Fruit fly (Drosophila melanogaster) whole organism, embryonic: ENCODE data around the gene MtnD.

Experiments
- B-H1 ChIP-seq: fragments of 200-800 bp; sonication (Bioruptor generic); IDR thresholded peaks from 3 replicates; pipeline ENCODE4 v1.3.6; 2022; ENCODE audit warnings: missing biosample characterization, missing genetic modification characterization
- Bdp1 ChIP-seq: fragments of 200-800 bp; sonication (Bioruptor generic); optimal IDR thresholded peaks from 3 replicates; lab custom pipeline; 2016; ENCODE audit warnings: missing biosample characterization, missing genetic modification characterization
- CG11504 ChIP-seq: fragments of 200-800 bp; sonication (Bioruptor generic); optimal IDR thresholded peaks from 3 replicates; lab custom pipeline; 2019; ENCODE audit warnings: missing biosample characterization, mild to moderate bottlenecking, missing genetic modification characterization, moderate library complexity
- CG13424 ChIP-seq: fragments of 200-800 bp; sonication (Bioruptor generic); optimal IDR thresholded peaks from 2 replicates; lab custom pipeline; 2019; ENCODE audit warnings: missing biosample characterization, mild to moderate bottlenecking, missing genetic modification characterization, moderate library complexity
- CG14441 ChIP-seq: fragments of 200-800 bp; sonication (Bioruptor generic); IDR thresholded peaks from 2 replicates; pipeline ENCODE4 v1.3.6; 2022; ENCODE audit warnings: missing biosample characterization, missing genetic modification characterization
- CG17361 ChIP-seq: fragments of 200-800 bp; sonication (Bioruptor generic); IDR thresholded peaks from 3 replicates; pipeline ENCODE4 v1.3.6; 2022; ENCODE audit warnings: missing biosample characterization, missing genetic modification characterization
- CG2116 ChIP-seq: fragments of 200-800 bp; sonication (Bioruptor generic); optimal IDR thresholded peaks from 3 replicates; lab custom pipeline; 2018; ENCODE audit warnings: missing biosample characterization, mild to moderate bottlenecking, missing genetic modification characterization
- CG2678 ChIP-seq: fragments of 200-800 bp; sonication (Bioruptor generic); optimal IDR thresholded peaks from 3 replicates; lab custom pipeline; 2019; ENCODE audit warnings: missing biosample characterization, mild to moderate bottlenecking, missing genetic modification characterization, moderate library complexity
- CG33213 ChIP-seq: fragments of 200-800 bp; sonication (Bioruptor generic); optimal IDR thresholded peaks from 3 replicates; lab custom pipeline; 2016; ENCODE audit warnings: missing biosample characterization, missing genetic modification characterization
- CG33557 ChIP-seq: fragments of 200-800 bp; sonication (Bioruptor generic); optimal IDR thresholded peaks from 2 replicates; lab custom pipeline; 2019; ENCODE audit warnings: missing biosample characterization, mild to moderate bottlenecking, missing genetic modification characterization, moderate library complexity
- CG34376 ChIP-seq: fragments of 200-800 bp; sonication (Bioruptor generic); optimal IDR thresholded peaks from 2 replicates; lab custom pipeline; 2018; ENCODE audit warnings: missing biosample characterization, mild to moderate bottlenecking, missing genetic modification characterization
- CG5180 ChIP-seq: fragments of 200-800 bp; sonication (Bioruptor generic); optimal IDR thresholded peaks from 3 replicates; lab custom pipeline; 2017; ENCODE audit warnings: missing biosample characterization, missing genetic modification characterization, mild to moderate bottlenecking, moderate library complexity, missing genetic modification reagents
- CG6689 ChIP-seq: fragments of 200-800 bp; sonication (Bioruptor generic); IDR thresholded peaks from 2 replicates; pipeline ENCODE4 v1.3.6; 2022; ENCODE audit warnings: missing biosample characterization, missing genetic modification characterization
- CG7839 ChIP-seq: fragments of 200-800 bp; sonication (Bioruptor generic); optimal IDR thresholded peaks from 3 replicates; lab custom pipeline; 2018; ENCODE audit warnings: missing biosample characterization, mild to moderate bottlenecking, missing genetic modification characterization, moderate library complexity
- CG8290 ChIP-seq, 3 experiments: fragments of 200-800 bp; sonication (Bioruptor generic); optimal IDR thresholded peaks; 2 replicates each; lab custom pipeline; 2016 to 2019; ENCODE audit warnings: missing biosample characterization in 3 of 3, missing genetic modification characterization in 3 of 3, mild to moderate bottlenecking in 2 of 3, moderate library complexity in 1 of 3
- CG9727 ChIP-seq: fragments of 200-800 bp; sonication (Bioruptor generic); optimal IDR thresholded peaks from 3 replicates; lab custom pipeline; 2017; ENCODE audit warnings: missing biosample characterization, mild to moderate bottlenecking, missing genetic modification characterization
- CG9797 ChIP-seq: fragments of 200-800 bp; sonication (Bioruptor generic); optimal IDR thresholded peaks from 3 replicates; lab custom pipeline; 2018; ENCODE audit warnings: missing biosample characterization, mild to moderate bottlenecking, missing genetic modification characterization
- CoRest ChIP-seq: fragments of 200-800 bp; sonication (Bioruptor generic); optimal IDR thresholded peaks from 3 replicates; lab custom pipeline; 2018; ENCODE audit warnings: missing biosample characterization, mild to moderate bottlenecking, missing genetic modification characterization, moderate library complexity
- D19B ChIP-seq: fragments of 200-800 bp; sonication (Bioruptor generic); optimal IDR thresholded peaks from 2 replicates; lab custom pipeline; 2017; ENCODE audit warnings: missing biosample characterization, mild to moderate bottlenecking, missing genetic modification characterization
- Hmx ChIP-seq: fragments of 200-800 bp; sonication (Bioruptor generic); optimal IDR thresholded peaks from 2 replicates; lab custom pipeline; 2016; ENCODE audit warnings: missing biosample characterization, missing genetic modification characterization
- Hr3 ChIP-seq: fragments of 200-800 bp; sonication (Bioruptor generic); optimal IDR thresholded peaks from 3 replicates; lab custom pipeline; 2016; ENCODE audit warnings: missing biosample characterization, missing genetic modification characterization
- Hr78 ChIP-seq, 2 experiments: fragments of 200-800 bp in 1 of 2; fragments of >200 bp in 1 of 2; sonication (Bioruptor generic) in 1 of 2; optimal IDR thresholded peaks; 2 replicates each; lab custom pipeline; 2017 to 2019; ENCODE audit warnings: missing biosample characterization in 2 of 2, missing genetic modification characterization in 2 of 2, mild to moderate bottlenecking in 1 of 2, moderate library complexity in 1 of 2
- MESR4 ChIP-seq: fragments of 200-800 bp; sonication (Bioruptor generic); optimal IDR thresholded peaks from 2 replicates; lab custom pipeline; 2018; ENCODE audit warnings: missing biosample characterization, mild to moderate bottlenecking, missing genetic modification characterization, moderate library complexity
- Mad ChIP-seq: fragments of 200-800 bp; sonication (Bioruptor generic); optimal IDR thresholded peaks from 2 replicates; lab custom pipeline; 2016; ENCODE audit warnings: missing biosample characterization, missing genetic modification characterization
- Max ChIP-seq: fragments of 200-800 bp; sonication (Bioruptor generic); optimal IDR thresholded peaks from 2 replicates; lab custom pipeline; 2016; ENCODE audit warnings: missing biosample characterization, mild to moderate bottlenecking, missing genetic modification characterization
- Rfx ChIP-seq: fragments of 200-800 bp; sonication (Bioruptor generic); IDR thresholded peaks from 2 replicates; pipeline ENCODE4 v1.3.6; 2022; ENCODE audit warnings: missing biosample characterization, missing genetic modification characterization
- TFAM ChIP-seq: fragments of 200-800 bp; sonication (Bioruptor generic); optimal IDR thresholded peaks from 2 replicates; lab custom pipeline; 2017; ENCODE audit warnings: missing biosample characterization, missing genetic modification characterization, inconsistent platforms
- YL-1 ChIP-seq: fragments of 200-800 bp; sonication (Bioruptor generic); optimal IDR thresholded peaks from 3 replicates; lab custom pipeline; 2017; ENCODE audit warnings: missing biosample characterization, mild to moderate bottlenecking, missing genetic modification characterization
- aop ChIP-seq: fragments of 200-800 bp; sonication (Bioruptor generic); IDR thresholded peaks from 2 replicates; pipeline ENCODE4 v1.3.6; 2022; ENCODE audit warnings: missing biosample characterization, missing genetic modification characterization
- ap ChIP-seq: fragments of 200-800 bp; sonication (Bioruptor generic); IDR thresholded peaks from 2 replicates; pipeline ENCODE4 v1.3.6; 2022; ENCODE audit warnings: missing biosample characterization, missing genetic modification characterization
- bsh ChIP-seq, 2 experiments: fragments of 200-800 bp; sonication (Bioruptor generic); optimal IDR thresholded peaks; 2 replicates each; lab custom pipeline; 2017 to 2018; ENCODE audit warnings: mild to moderate bottlenecking in 2 of 2, missing biosample characterization in 2 of 2, missing genetic modification characterization in 2 of 2, moderate library complexity in 1 of 2
- cato ChIP-seq: fragments of 200-800 bp; sonication (Bioruptor generic); optimal IDR thresholded peaks from 2 replicates; lab custom pipeline; 2016; ENCODE audit warnings: missing biosample characterization, missing genetic modification characterization, borderline replicate concordance
- chinmo ChIP-seq: fragments of 200-800 bp; sonication (Bioruptor generic); IDR thresholded peaks from 4 replicates; pipeline ENCODE4 v1.3.6; 2022; ENCODE audit warnings: missing biosample characterization, missing genetic modification characterization; ENCODE audit not compliant: partially characterized antibody
- exex ChIP-seq: fragments of 200-800 bp; sonication (Bioruptor generic); optimal IDR thresholded peaks from 4 replicates; lab custom pipeline; 2018; ENCODE audit warnings: missing biosample characterization, mild to moderate bottlenecking, missing genetic modification characterization, moderate library complexity
- ftz-f1 ChIP-seq: fragments of 200-800 bp; sonication (Bioruptor generic); optimal IDR thresholded peaks from 2 replicates; lab custom pipeline; 2016; ENCODE audit warnings: missing biosample characterization, missing genetic modification characterization
- gro ChIP-seq: fragments of 200-800 bp; sonication (Bioruptor generic); optimal IDR thresholded peaks from 2 replicates; lab custom pipeline; 2016; ENCODE audit warnings: missing biosample characterization, missing genetic modification characterization
- her ChIP-seq: fragments of 200-800 bp; sonication (Bioruptor generic); optimal IDR thresholded peaks from 2 replicates; lab custom pipeline; 2016; ENCODE audit warnings: missing biosample characterization, missing genetic modification characterization
- ken ChIP-seq: fragments of 200-800 bp; sonication (Bioruptor generic); IDR thresholded peaks from 3 replicates; pipeline ENCODE4 v1.3.6; 2022; ENCODE audit warnings: missing biosample characterization, missing genetic modification characterization
- lab ChIP-seq: fragments of 200-800 bp; sonication (Bioruptor generic); optimal IDR thresholded peaks from 3 replicates; lab custom pipeline; 2017; ENCODE audit warnings: missing biosample characterization, missing genetic modification characterization, mild to moderate bottlenecking, moderate library complexity, missing genetic modification reagents
- nom ChIP-seq: fragments of 200-800 bp; sonication (Bioruptor generic); optimal IDR thresholded peaks from 2 replicates; lab custom pipeline; 2017; ENCODE audit warnings: missing biosample characterization, missing genetic modification characterization, mild to moderate bottlenecking, moderate library complexity, missing genetic modification reagents
- psq ChIP-seq: fragments of 200-800 bp; sonication (Bioruptor generic); optimal IDR thresholded peaks from 2 replicates; lab custom pipeline; 2017; ENCODE audit warnings: missing biosample characterization, missing genetic modification characterization
- pzg ChIP-seq: fragments of 200-800 bp; sonication (Bioruptor generic); optimal IDR thresholded peaks from 3 replicates; lab custom pipeline; 2018; ENCODE audit warnings: missing biosample characterization, mild to moderate bottlenecking, missing genetic modification characterization, moderate library complexity
- repo ChIP-seq: fragments of 200-800 bp; sonication (Bioruptor generic); optimal IDR thresholded peaks from 2 replicates; lab custom pipeline; 2016; ENCODE audit warnings: missing biosample characterization, missing genetic modification characterization
- sd ChIP-seq: fragments of 200-800 bp; sonication (Bioruptor generic); optimal IDR thresholded peaks from 3 replicates; lab custom pipeline; 2018; ENCODE audit warnings: missing biosample characterization, mild to moderate bottlenecking, missing genetic modification characterization, moderate library complexity
- stc ChIP-seq: fragments of 200-800 bp; sonication (Bioruptor generic); IDR thresholded peaks from 2 replicates; pipeline ENCODE4 v1.3.6; 2022; ENCODE audit warnings: missing biosample characterization, missing genetic modification characterization
- trem ChIP-seq: fragments of 200-800 bp; optimal IDR thresholded peaks from 3 replicates; lab custom pipeline; 2019; ENCODE audit warnings: missing biosample characterization, mild to moderate bottlenecking, missing genetic modification characterization, moderate library complexity
- trh ChIP-seq: fragments of 200-800 bp; sonication (Bioruptor generic); optimal IDR thresholded peaks from 2 replicates; lab custom pipeline; 2016; ENCODE audit warnings: missing biosample characterization, missing genetic modification characterization
- wor ChIP-seq: fragments of 200-800 bp; sonication (Bioruptor generic); IDR thresholded peaks from 2 replicates; pipeline ENCODE4 v1.3.6; 2022; ENCODE audit warnings: missing biosample characterization, missing genetic modification characterization

MtnD gene

DNA sequence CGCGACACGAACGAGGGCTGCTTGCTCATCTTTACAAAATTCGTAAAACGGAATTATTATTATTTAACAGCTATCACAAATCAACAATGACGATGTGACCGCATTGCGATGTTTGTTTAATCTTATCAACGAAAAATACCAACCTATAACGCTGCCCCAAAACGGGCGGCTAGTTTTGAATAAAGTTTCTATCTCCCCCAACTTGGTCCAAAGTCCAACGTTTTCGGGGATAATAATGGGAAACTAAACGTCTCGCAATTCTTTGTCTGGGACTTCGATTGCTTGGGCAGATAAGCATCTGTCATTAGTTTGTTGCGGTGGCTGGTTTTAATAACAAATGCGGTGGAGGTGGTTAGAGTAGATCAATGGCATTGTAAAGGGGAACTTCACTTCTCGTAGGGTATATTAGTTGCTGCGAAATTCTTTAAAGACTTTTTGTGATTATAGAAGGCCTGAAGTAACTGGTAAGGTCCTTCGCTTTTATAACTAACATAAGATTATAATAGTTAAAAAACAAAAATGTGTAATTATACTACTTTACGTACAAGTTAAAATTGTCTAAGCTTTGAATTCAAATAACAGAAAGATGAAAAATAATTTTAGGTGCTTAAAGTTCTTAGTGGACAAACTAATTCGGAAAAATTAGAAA lies 25.4 kb downstream of the MtnD start, which contains the start of gene CG15922 (continued):
- TF ChIP-seq bsh (GFP tag; optimal IDR thresholded peaks at IDR 0.05; lab: Kevin White, UChicago) (no peak), cato (GFP tag; lab: Kevin White, UChicago) (no peak), CG9797 (GFP tag; lab: Kevin White, UChicago) (peak; percentile 65), ken (GFP tag; lab: Robert Waterston, UW) (no peak), TFAM (GFP tag; lab: Kevin White, UChicago) (no peak), Rfx (GFP tag; lab: Robert Waterston, UW) (peak; percentile 34; the same call in 1 of the 2 replicates), stc (no peak), CG14441 (GFP tag; lab: Robert Waterston, UW) (peak; percentile 34; the same call in 1 of the 2 replicates), repo (GFP tag; lab: Kevin White, UChicago) (no peak), CG33213 (GFP tag; lab: Kevin White, UChicago) (no peak), chinmo (no peak), Mad (GFP tag; lab: Kevin White, UChicago) (no peak), wor (GFP tag; lab: Robert Waterston, UW) (0 out of 2 replicates have a peak, but pooled peaks have one; percentile 13), lab (GFP tag; lab: Kevin White, UChicago) (peak; percentile 5), YL-1 (GFP tag; lab: Kevin White, UChicago) (peak; percentile 8), CG8290 (GFP tag; optimal IDR thresholded peaks at IDR 0.05; lab: Kevin White, UChicago) (no peak), CG8290 (tag; optimal IDR thresholded peaks at IDR 0.05; lab: Kevin White, UChicago) (peak in 1 of 2 experiments; percentile 23), CG11504 (tag; lab: Kevin White, UChicago) (peak; percentile 59), CoRest (tag; lab: Kevin White, UChicago) (peak; percentile 33), D19B (GFP tag; lab: Kevin White, UChicago) (peak; percentile 67), gro (GFP tag; lab: Kevin White, UChicago) (peak; percentile 12), CG13424 (tag; lab: Kevin White, UChicago) (peak; percentile 33), CG34376 (GFP tag; lab: Kevin White, UChicago) (peak; percentile 57), CG17361 (GFP tag; lab: Robert Waterston, UW) (peak; percentile 55; the same call in 2 of the 3 replicates), exex (peak; percentile 52), CG9727 (peak; percentile 14), MESR4 (peak; percentile 32), psq (GFP tag; lab: Kevin White, UChicago) (no peak), CG6689 (GFP tag; lab: Robert Waterston, UW) (0 out of 2 replicates have a peak, but pooled peaks have one; percentile 22), CG2116 (GFP tag; lab: Kevin White, UChicago) (peak; percentile 0), CG33557 (no peak), aop (GFP tag; lab: Robert Waterston, UW) (no peak), ap (GFP tag; lab: Robert Waterston, UW) (0 out of 2 replicates have a peak, but pooled peaks have one; percentile 31), B-H1 (GFP tag; lab: Robert Waterston, UW) (peak; percentile 14; the same call in 1 of the 3 replicates), Hr3 (no peak), Hmx (GFP tag; lab: Kevin White, UChicago) (no peak), pzg (GFP tag; lab: Kevin White, UChicago) (peak; percentile 60), CG5180 (GFP tag; lab: Kevin White, UChicago) (peak; percentile 31), trh (no peak), Hr78 (GFP tag; optimal IDR thresholded peaks at IDR 0.05; lab: Kevin White, UChicago) (no peak), nom (GFP tag; lab: Kevin White, UChicago) (peak; percentile 81), Max (GFP tag; lab: Kevin White, UChicago) (peak; percentile 14), trem (tag; lab: Kevin White, UChicago) (peak; percentile 8), CG7839 (tag; lab: Kevin White, UChicago) (peak; percentile 17), CG2678 (tag; lab: Kevin White, UChicago) (peak; percentile 50), her (GFP tag; lab: Kevin White, UChicago) (no peak), sd (tag; lab: Kevin White, UChicago) (peak; percentile 45), ftz-f1 (no peak), Bdp1 (GFP tag; lab: Kevin White, UChicago) (no peak)
